Fruit fly (Drosophila melanogaster) whole organism, prepupa: Measurements from ENCODE around the gene CG10631.
A peak's percentile ranks its signal among the peaks of the same experiment; 100 is the strongest.

Experiments
- CG11762 ChIP-seq: fragments of 200-800 bp; sonication (Bioruptor generic); optimal IDR thresholded peaks from 3 replicates; lab custom pipeline; 2016; ENCODE audit warnings: missing biosample characterization, missing genetic modification characterization; ENCODE audit not compliant: insufficient read depth
- CG11902 ChIP-seq: fragments of 200-800 bp; sonication (Bioruptor generic); optimal IDR thresholded peaks from 3 replicates; lab custom pipeline; 2016; ENCODE audit warnings: missing biosample characterization, missing genetic modification characterization
- CG15336 ChIP-seq: fragments of 200-800 bp; sonication (Bioruptor generic); IDR thresholded peaks from 2 replicates; pipeline ENCODE4 v1.3.6; 2022; ENCODE audit warnings: missing biosample characterization, missing genetic modification characterization
- CG16779 ChIP-seq: fragments of 200-800 bp; sonication (Bioruptor generic); optimal IDR thresholded peaks from 3 replicates; lab custom pipeline; 2017; ENCODE audit warnings: missing biosample characterization, mild to moderate bottlenecking, missing genetic modification characterization
- CG32006 ChIP-seq: fragments of 200-800 bp; sonication (Bioruptor generic); optimal IDR thresholded peaks from 3 replicates; lab custom pipeline; 2017; ENCODE audit warnings: missing biosample characterization, mild to moderate bottlenecking, missing genetic modification characterization
- CG6163 ChIP-seq: fragments of 200-800 bp; sonication (Bioruptor generic); IDR thresholded peaks from 3 replicates; pipeline ENCODE4 v1.3.6; 2022; ENCODE audit warnings: missing biosample characterization, missing genetic modification characterization
- Ets21C ChIP-seq: fragments of 200-800 bp; sonication (Bioruptor generic); optimal IDR thresholded peaks from 3 replicates; lab custom pipeline; 2016; ENCODE audit warnings: missing biosample characterization, missing genetic modification characterization
- Hr38 ChIP-seq: sonication (Bioruptor generic); optimal IDR thresholded peaks from 2 replicates; lab custom pipeline; 2016; ENCODE audit warnings: missing biosample characterization, missing genetic modification characterization
- Met ChIP-seq: fragments of 200-800 bp; sonication (Bioruptor generic); optimal IDR thresholded peaks from 3 replicates; lab custom pipeline; 2016; ENCODE audit warnings: missing biosample characterization, missing genetic modification characterization
- OdsH ChIP-seq: fragments of 200-800 bp; sonication (Bioruptor generic); optimal IDR thresholded peaks from 3 replicates; lab custom pipeline; 2016; ENCODE audit warnings: missing biosample characterization, missing genetic modification characterization
- lz ChIP-seq: fragments of 200-800 bp; sonication (Bioruptor generic); optimal IDR thresholded peaks from 3 replicates; lab custom pipeline; 2016; ENCODE audit warnings: missing biosample characterization, missing genetic modification characterization
- ss ChIP-seq, 2 experiments: fragments of 200-800 bp; sonication (Bioruptor generic); optimal IDR thresholded peaks; 2 replicates in 1 of 2; 3 replicates in 1 of 2; lab custom pipeline; 2017 to 2018; ENCODE audit warnings: mild to moderate bottlenecking in 2 of 2, missing biosample characterization in 2 of 2, missing genetic modification characterization in 2 of 2, moderate library complexity in 1 of 2
- svp ChIP-seq: fragments of 200-800 bp; sonication (Bioruptor generic); peaks from one replicate; lab custom pipeline; 2016; ENCODE audit warnings: missing biosample characterization, missing genetic modification characterization

The CG10631 gene

DNA sequence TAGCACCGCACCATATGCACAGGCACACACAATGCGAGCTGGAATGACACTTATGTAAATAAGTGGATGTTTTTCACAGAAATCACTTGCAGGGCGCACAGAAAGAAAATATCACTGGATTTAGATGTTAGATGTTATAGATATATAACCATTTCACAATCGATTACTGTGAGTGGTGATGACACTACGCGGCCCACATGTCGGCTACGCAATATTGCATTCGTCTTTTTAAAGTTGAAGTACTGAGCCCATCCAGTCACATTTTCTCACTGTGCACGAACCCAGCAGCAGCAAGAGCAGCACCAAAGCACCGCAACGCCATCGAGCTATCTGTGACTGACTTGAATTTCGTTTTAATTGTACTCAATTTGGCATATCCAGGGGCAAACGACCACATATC, 34.2 kb downstream of the CG10631 start (continued):
- TF ChIP-seq OdsH (peak; percentile 48), Ets21C (peak; percentile 22), CG11902 (GFP tag; lab: Kevin White, UChicago) (no peak), lz (GFP tag; lab: Kevin White, UChicago) (peak; percentile 20), CG11762 (GFP tag; lab: Kevin White, UChicago) (no peak), CG6163 (GFP tag; lab: Robert Waterston, UW) (peak; percentile 47; the same call in 2 of the 3 replicates), ss (GFP tag; optimal IDR thresholded peaks at IDR 0.05; lab: Kevin White, UChicago) (no peak), Hr38 (GFP tag; lab: Kevin White, UChicago) (no peak), CG16779 (tag; lab: Kevin White, UChicago) (peak; percentile 7), CG15336 (peak; percentile 35; the same call in 1 of the 2 replicates), CG32006 (GFP tag; lab: Kevin White, UChicago) (no peak)

DNA sequence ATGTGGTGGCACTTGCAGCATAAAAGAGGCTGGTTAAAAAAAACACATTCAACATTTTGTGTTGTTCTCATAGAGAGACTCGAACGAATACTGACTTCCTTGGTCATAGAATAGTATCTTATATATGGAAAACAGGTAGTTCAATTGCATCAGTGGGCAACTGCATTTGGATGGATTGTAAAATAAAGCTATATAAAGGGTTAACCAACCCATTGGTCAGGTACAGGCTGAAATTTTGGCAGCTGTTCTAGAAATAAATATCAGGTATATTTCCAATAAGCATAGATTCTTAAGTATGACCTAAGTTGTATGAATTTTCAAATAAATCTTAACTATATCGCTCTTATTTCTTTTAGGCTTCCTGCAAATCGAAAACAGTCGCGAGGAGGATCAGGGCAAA, 55.8 kb downstream of the CG10631 start, which contains the start of gene scw:
TSS of gene scw (minus strand) at position 101 of the 400 bp plus-strand sequence.
- TF ChIP-seq Met = no peak
- TF ChIP-seq CG6163 (GFP tag; lab: Robert Waterston, UW) = no peak
- TF ChIP-seq svp = peak; percentile 42
